Worm (Caenorhabditis elegans): ENCODE measurements around the gene pole-4.
"Not testable (repeated sequence)": the region's sequence is repeated elsewhere in the genome, so short reads cannot be mapped to it uniquely, and the experiment has no call there.

The pole-4 gene

DNA sequence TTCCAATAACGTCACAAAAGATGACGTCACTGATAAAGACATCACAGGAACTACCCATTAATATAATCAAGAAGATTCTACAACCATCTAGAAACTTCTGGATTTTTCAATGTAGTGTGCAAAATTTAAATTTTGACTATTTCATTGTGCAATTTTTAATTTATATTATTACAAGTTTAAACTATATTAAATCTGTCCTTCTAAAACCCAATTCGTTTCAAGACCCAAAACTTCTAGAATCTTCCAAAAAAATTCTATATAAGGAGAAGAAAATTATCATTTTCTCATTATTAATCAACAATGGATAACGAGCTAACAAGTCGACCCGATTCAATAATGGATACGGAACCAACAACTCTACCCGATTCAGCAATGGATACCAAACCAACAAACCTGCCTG, 23.4 kb upstream of the pole-4 start, which contains the start of gene Y53F4B.7:
Gene Y53F4B.7 (plus strand): TSS at position 301 of the 400 bp plus-strand sequence.
- TF ChIP-seq ztf-23 (GFP tag; IDR thresholded peaks at IDR 0.05); klf-2 (GFP tag; conservative IDR thresholded peaks at IDR 0.05); ztf-29 (GFP tag; IDR thresholded peaks at IDR 0.05): not testable (repeated sequence)

DNA sequence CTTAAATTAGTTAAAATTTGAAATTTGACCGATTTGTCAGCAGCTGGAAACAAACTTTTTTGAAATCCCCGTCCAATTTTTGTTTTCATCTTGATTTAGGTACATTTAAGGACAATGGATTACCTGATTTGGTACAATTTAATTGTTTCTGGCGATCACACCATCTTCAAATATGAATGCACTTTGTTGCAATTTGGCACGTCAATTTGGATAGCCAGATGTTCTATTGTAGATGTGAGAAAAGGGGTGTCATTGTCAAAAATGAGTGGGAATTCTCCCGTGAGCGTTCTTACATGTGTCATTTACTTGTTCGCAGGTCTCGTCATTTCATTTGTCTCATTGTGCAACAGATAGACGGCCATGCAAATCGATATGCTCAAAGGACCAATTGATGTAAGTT, 19.0 kb upstream of the pole-4 start, which contains the start of gene Y53F4B.43:
Gene Y53F4B.43 (plus strand): TSS at position 301 of the 400 bp plus-strand sequence.
- not testable (repeated sequence) for TF ChIP-seq cog-1 (tag; optimal IDR thresholded peaks at IDR 0.05); med-1 (GFP tag; optimal IDR thresholded peaks at IDR 0.05; ENCODE audit: insufficient read depth); T22C8.4 (GFP tag; IDR thresholded peaks at IDR 0.05)

DNA sequence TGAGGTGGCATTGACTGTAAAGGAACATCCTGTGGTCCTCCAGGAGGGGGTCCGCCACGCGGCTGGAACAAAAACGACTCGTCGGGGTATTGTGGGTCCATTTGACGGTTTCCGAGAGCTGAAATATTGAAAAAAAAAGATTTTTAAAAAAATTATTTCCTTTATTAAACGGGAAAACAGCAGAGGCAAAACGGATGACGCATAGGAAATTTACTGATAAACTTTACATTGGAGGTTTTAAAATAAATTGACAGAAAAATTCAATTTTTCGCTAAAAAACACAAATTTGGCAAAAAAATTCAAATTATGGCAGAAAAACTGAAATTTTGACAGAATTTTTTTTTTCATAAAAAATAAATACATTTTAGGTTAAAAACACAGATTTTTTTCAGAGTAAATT, 14.8 kb upstream of the pole-4 start, which contains the start of gene Y53F4B.5:
Gene Y53F4B.5 (minus strand): TSS at position 101 of the 400 bp plus-strand sequence.
- TF ChIP-seq klf-2 (GFP tag; conservative IDR thresholded peaks at IDR 0.05) (no peak), tab-1 (GFP tag; IDR thresholded peaks at IDR 0.05) (no peak), T22C8.4 (GFP tag; IDR thresholded peaks at IDR 0.05) (no peak), ztf-23 (GFP tag; IDR thresholded peaks at IDR 0.05) (no peak), flt-1 (GFP tag; IDR thresholded peaks at IDR 0.05) (no peak), ref-1 (GFP tag; conservative IDR thresholded peaks at IDR 0.05) (no peak), cog-1 (tag; optimal IDR thresholded peaks at IDR 0.05) (no peak), ztf-29 (GFP tag; IDR thresholded peaks at IDR 0.05) (no peak), med-1 (GFP tag; optimal IDR thresholded peaks at IDR 0.05; ENCODE audit: insufficient read depth) (no peak)

DNA sequence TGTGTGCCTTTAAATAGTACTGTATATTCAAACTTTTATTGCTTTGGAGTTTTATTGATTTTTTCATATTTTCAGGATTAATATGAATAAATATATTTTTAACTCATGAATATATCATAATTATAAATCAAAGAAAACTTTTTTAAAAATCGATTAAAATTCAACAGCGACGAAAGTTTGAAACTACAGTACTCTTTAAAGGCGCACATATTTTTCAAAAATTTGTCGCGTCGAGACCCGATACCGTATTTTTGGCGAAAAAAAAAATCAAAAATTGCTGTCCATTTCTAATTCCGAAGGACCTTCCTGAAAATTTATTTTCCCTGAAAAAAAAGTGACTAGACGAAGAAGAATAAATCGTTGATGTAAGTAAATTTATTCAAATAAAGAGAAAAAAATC, 879 bp downstream of the pole-4 start:
- TF ChIP-seq ztf-29 (GFP tag; IDR thresholded peaks at IDR 0.05), result no peak
- TF ChIP-seq T22C8.4 (GFP tag; IDR thresholded peaks at IDR 0.05), result no peak
- TF ChIP-seq ref-1 (GFP tag; conservative IDR thresholded peaks at IDR 0.05), result no peak
- no peak for TF ChIP-seq med-1 (GFP tag; optimal IDR thresholded peaks at IDR 0.05; ENCODE audit: insufficient read depth)
- no peak for TF ChIP-seq ztf-23 (GFP tag; IDR thresholded peaks at IDR 0.05)
- TF ChIP-seq tab-1 (GFP tag; IDR thresholded peaks at IDR 0.05), result no peak
- no peak for TF ChIP-seq klf-2 (GFP tag; conservative IDR thresholded peaks at IDR 0.05)
- no peak for TF ChIP-seq flt-1 (GFP tag; IDR thresholded peaks at IDR 0.05)
- TF ChIP-seq cog-1 (tag; optimal IDR thresholded peaks at IDR 0.05), result no peak

DNA sequence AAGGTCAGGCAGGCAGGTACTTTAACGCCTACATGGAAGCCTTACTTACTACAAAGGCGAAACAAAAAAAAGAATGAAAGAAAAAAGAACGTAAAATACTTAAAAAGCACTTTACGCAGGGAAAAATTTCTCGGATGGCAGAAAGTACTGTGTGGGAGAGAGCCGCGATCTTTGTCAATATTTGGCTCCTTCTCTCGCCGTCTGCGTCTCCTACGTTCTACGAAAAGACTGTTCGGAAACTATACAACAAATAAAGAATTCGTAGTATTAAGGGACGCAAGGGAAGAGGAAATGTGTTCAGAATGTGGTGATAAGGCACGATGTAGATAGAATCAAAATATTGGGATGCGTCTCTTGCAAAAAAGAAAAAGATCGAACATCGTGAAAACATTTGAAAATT, 2.1 kb downstream of the pole-4 start:
- no peak for TF ChIP-seq tab-1 (GFP tag; IDR thresholded peaks at IDR 0.05)
- TF ChIP-seq ref-1 (GFP tag; conservative IDR thresholded peaks at IDR 0.05), result no peak
- no peak for TF ChIP-seq T22C8.4 (GFP tag; IDR thresholded peaks at IDR 0.05)
- TF ChIP-seq ztf-23 (GFP tag; IDR thresholded peaks at IDR 0.05), result no peak
- no peak for TF ChIP-seq cog-1 (tag; optimal IDR thresholded peaks at IDR 0.05)
- no peak for TF ChIP-seq med-1 (GFP tag; optimal IDR thresholded peaks at IDR 0.05; ENCODE audit: insufficient read depth)
- no peak for TF ChIP-seq flt-1 (GFP tag; IDR thresholded peaks at IDR 0.05)
- no peak for TF ChIP-seq klf-2 (GFP tag; conservative IDR thresholded peaks at IDR 0.05)
- no peak for TF ChIP-seq ztf-29 (GFP tag; IDR thresholded peaks at IDR 0.05)

DNA sequence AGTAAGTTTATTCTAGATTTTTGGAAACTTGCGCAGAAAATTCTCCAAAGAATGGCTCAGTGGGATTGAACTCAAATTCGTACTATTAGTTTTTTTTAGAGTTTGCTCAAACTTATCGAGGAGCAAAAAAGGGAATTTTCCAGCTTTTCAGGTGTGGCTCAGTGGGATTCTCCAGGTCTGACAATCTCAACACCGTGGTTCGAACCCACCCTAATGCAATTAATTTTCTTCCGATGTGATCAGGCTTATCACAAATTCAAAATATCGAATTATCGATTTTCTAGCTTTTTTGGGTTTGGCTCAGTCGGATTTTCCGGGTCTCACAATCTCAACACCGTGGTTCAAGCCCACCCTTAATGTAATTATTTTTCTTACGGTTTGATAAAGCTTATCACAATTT, 2.7 kb downstream of the pole-4 start:
- TF ChIP-seq med-1 (GFP tag; optimal IDR thresholded peaks at IDR 0.05; ENCODE audit: insufficient read depth) (no peak), tab-1 (GFP tag; IDR thresholded peaks at IDR 0.05) (no peak), ref-1 (GFP tag; conservative IDR thresholded peaks at IDR 0.05) (no peak), T22C8.4 (GFP tag; IDR thresholded peaks at IDR 0.05) (no peak), flt-1 (GFP tag; IDR thresholded peaks at IDR 0.05) (no peak), klf-2 (GFP tag; conservative IDR thresholded peaks at IDR 0.05) (no peak), ztf-23 (GFP tag; IDR thresholded peaks at IDR 0.05) (no peak), cog-1 (tag; optimal IDR thresholded peaks at IDR 0.05) (no peak)

DNA sequence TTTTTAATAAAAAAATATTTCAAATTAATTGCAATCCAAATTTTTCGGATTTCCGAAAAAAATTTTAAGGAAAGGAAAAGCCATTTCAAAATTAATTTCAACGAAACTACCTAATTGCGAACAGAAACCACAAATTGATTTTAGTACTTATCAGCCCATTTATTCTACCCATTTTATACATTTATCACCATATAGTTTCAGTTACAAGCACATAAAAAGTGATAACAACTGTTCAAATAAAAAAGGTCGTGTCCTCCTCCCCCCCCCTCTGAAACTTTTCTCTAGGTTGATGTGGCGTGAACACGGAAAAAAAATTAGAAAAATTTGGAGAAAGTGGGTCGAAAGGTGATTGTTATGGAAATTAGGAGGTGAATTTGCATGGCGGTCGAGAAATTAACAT, 4.3 kb downstream of the pole-4 start:
- no peak for TF ChIP-seq T22C8.4 (GFP tag; IDR thresholded peaks at IDR 0.05)
- no peak for TF ChIP-seq flt-1 (GFP tag; IDR thresholded peaks at IDR 0.05)
- TF ChIP-seq ztf-23 (GFP tag; IDR thresholded peaks at IDR 0.05), result no peak
- TF ChIP-seq klf-2 (GFP tag; conservative IDR thresholded peaks at IDR 0.05), result no peak
- no peak for TF ChIP-seq ztf-29 (GFP tag; IDR thresholded peaks at IDR 0.05)
- TF ChIP-seq ref-1 (GFP tag; conservative IDR thresholded peaks at IDR 0.05), result no peak
- TF ChIP-seq tab-1 (GFP tag; IDR thresholded peaks at IDR 0.05), result no peak
- no peak for TF ChIP-seq med-1 (GFP tag; optimal IDR thresholded peaks at IDR 0.05; ENCODE audit: insufficient read depth)
- TF ChIP-seq cog-1 (tag; optimal IDR thresholded peaks at IDR 0.05), result no peak

DNA sequence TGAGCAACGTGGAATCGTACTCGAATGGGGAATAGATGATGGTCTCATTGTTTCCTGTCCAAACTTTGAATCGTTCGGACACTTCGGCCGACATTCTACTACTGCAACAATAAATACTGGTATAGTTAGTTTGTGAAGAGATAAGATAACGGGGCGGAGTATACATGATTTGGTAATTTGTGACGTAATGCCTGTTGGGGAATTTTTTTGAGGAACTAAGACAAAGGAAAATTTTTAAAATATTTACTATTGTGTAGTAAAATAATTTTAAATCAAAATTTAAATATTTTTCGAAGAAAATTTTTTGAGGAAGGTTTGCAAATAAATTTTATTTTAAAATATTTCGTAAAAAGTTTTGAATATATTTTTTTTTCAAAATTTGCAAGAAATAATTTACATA, 5.1 kb downstream of the pole-4 start, which contains the start of gene elo-9:
Gene elo-9 (minus strand): TSS at position 101 of the 400 bp plus-strand sequence.
- TF ChIP-seq tab-1 (GFP tag; IDR thresholded peaks at IDR 0.05), result no peak
- no peak for TF ChIP-seq ref-1 (GFP tag; conservative IDR thresholded peaks at IDR 0.05)
- TF ChIP-seq T22C8.4 (GFP tag; IDR thresholded peaks at IDR 0.05), result no peak
- no peak for TF ChIP-seq ztf-23 (GFP tag; IDR thresholded peaks at IDR 0.05)
- TF ChIP-seq flt-1 (GFP tag; IDR thresholded peaks at IDR 0.05), result no peak
- no peak for TF ChIP-seq cog-1 (tag; optimal IDR thresholded peaks at IDR 0.05)
- TF ChIP-seq ztf-29 (GFP tag; IDR thresholded peaks at IDR 0.05), result no peak
- TF ChIP-seq med-1 (GFP tag; optimal IDR thresholded peaks at IDR 0.05; ENCODE audit: insufficient read depth), result no peak
- TF ChIP-seq klf-2 (GFP tag; conservative IDR thresholded peaks at IDR 0.05), result no peak

DNA sequence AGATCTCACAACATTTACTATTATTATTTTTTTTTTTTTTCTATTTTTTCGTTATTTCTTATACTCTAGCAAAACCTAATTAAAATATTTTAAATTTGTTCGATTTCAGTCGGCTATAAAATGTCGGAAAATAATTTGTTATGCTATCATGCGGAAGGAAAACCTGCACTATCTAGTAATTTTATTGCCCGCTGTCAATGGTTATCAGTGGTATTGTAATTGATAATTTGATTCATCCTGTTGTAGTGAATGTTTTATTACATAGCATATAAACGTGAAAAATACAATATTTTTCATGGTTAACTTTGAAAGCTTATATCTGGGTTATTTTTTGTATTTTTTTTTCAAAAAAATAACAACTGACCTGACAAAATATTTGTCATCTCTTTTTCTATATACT, 9.9 kb downstream of the pole-4 start:
- TF ChIP-seq med-1 (GFP tag; optimal IDR thresholded peaks at IDR 0.05; ENCODE audit: insufficient read depth), result no peak
- TF ChIP-seq T22C8.4 (GFP tag; IDR thresholded peaks at IDR 0.05), result no peak
- TF ChIP-seq cog-1 (tag; optimal IDR thresholded peaks at IDR 0.05), result no peak
- TF ChIP-seq ref-1 (GFP tag; conservative IDR thresholded peaks at IDR 0.05), result no peak
- no peak for TF ChIP-seq tab-1 (GFP tag; IDR thresholded peaks at IDR 0.05)
- TF ChIP-seq flt-1 (GFP tag; IDR thresholded peaks at IDR 0.05), result no peak
- no peak for TF ChIP-seq ztf-29 (GFP tag; IDR thresholded peaks at IDR 0.05)
- no peak for TF ChIP-seq klf-2 (GFP tag; conservative IDR thresholded peaks at IDR 0.05)
- no peak for TF ChIP-seq ztf-23 (GFP tag; IDR thresholded peaks at IDR 0.05)

DNA sequence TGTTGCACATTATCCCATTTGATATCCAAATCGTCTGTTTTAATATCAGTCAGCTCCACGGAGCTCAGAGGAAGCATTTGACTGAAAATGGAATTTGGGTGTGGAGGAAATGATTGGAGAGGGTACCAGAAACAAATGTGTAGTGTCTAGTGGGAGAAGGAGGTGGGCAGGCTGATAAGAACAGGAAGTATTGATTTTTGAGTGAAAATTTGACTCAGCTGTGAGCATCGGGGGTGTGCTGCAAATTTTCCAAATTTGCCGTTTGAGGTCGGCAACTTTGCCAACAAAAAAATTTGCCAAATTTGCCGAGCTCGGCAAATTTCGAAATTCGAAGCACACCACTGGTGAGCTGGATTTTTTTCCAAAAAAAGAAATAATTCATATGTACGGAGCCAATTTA, 11.0 kb downstream of the pole-4 start, which contains the start of gene Y53F4B.1:
Gene Y53F4B.1 (minus strand): TSS at position 101 of the 400 bp plus-strand sequence.
- TF ChIP-seq flt-1 (GFP tag; IDR thresholded peaks at IDR 0.05) (no peak), cog-1 (tag; optimal IDR thresholded peaks at IDR 0.05) (no peak), T22C8.4 (GFP tag; IDR thresholded peaks at IDR 0.05) (no peak), klf-2 (GFP tag; conservative IDR thresholded peaks at IDR 0.05) (no peak), ztf-23 (GFP tag; IDR thresholded peaks at IDR 0.05) (no peak)
